Fruit fly (Drosophila melanogaster) S2 (cell line): ENCODE results near the gene Vta1.

Experiments used
- CG8478 ChIP-seq: fragments of >200 bp; optimal IDR thresholded peaks from 2 replicates; lab custom pipeline; 2018
- CTCF ChIP-seq, 2 experiments: fragments of >200 bp; optimal IDR thresholded peaks; 2 replicates each; lab custom pipeline; 2018

DNA sequence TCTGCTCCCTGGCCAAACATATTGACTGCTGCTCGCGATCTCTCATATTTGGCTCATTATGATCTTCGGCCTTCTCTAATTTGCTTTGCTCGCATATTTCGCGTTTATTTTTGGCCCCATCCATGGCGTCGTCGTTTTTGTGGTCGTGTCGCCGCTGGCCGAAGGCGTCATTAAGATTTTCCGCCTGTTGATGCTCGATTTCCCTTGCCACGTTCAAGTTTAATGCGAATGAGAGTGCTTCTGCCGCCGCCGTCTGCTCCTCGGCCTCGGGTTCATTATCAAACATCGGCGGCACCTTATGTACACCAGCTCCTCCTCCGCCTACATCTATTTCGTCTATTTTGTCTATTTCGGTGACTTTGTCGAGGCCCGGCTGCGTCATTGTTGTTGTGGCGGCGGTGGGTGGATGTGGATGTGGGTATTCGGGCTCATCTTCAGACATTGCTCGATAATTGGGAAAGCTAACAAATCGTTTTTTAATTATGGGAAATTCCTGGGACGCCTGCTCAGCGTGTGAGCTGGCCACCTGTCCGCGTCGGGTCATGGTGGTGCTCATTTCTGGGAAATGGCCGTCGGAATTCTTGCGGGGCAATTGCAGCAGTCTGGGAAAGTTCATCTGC is 38.1 kb downstream of the Vta1 start:
- no peak for TF ChIP-seq CTCF (optimal IDR thresholded peaks at IDR 0.05; lab: Kevin White, UChicago)
- TF ChIP-seq CG8478 (lab: Kevin White, UChicago): no peak
